Worm (Caenorhabditis elegans) whole organism, young adult: ENCODE data around the gene K07H8.2.

Experiments used
- Y67H2A.10 ChIP-seq: fragments of 200-800 bp; sonication (Bioruptor generic); conservative IDR thresholded peaks from 2 replicates; pipeline ENCODE4 v1.3.6; 2022; ENCODE audit warnings: missing genetic modification reagents, missing genetic modification characterization, missing compliant biosample characterization
- cebp-1 ChIP-seq, 2 experiments: fragments of 200-800 bp in 1 of 2; sonication (Bioruptor generic) in 1 of 2; sonication (generic microtip) in 1 of 2; IDR thresholded peaks in 1 of 2; optimal IDR thresholded peaks in 1 of 2; 2 replicates each; pipeline versions ENCODE4 v1.3.6 to Lab custom; 2017 to 2022; ENCODE audit warnings: missing compliant biosample characterization in 2 of 2, missing genetic modification characterization in 2 of 2, mild to moderate bottlenecking in 1 of 2, missing genetic modification reagents in 1 of 2, moderate library complexity in 1 of 2
- ceh-100 ChIP-seq: fragments of 200-800 bp; sonication (Bioruptor generic); IDR thresholded peaks from 2 replicates; pipeline ENCODE4 v1.3.6; 2022; ENCODE audit warnings: missing genetic modification reagents, missing genetic modification characterization, missing compliant biosample characterization
- dpff-1 ChIP-seq: sonication (generic microtip); optimal IDR thresholded peaks from 2 replicates; lab custom pipeline; 2017; ENCODE audit warnings: mild to moderate bottlenecking, missing genetic modification characterization, missing compliant biosample characterization
- dpl-1 ChIP-seq: fragments of 150-350 bp; optimal IDR thresholded peaks from 2 replicates; lab custom pipeline; 2014; ENCODE audit warnings: missing biosample characterization, missing genetic modification reagents, missing genetic modification characterization
- ztf-18 ChIP-seq: sonication (generic microtip); optimal IDR thresholded peaks from 2 replicates; lab custom pipeline; 2016; ENCODE audit warnings: missing genotype, mild to moderate bottlenecking, missing genetic modification characterization, missing compliant biosample characterization
- ztf-22 ChIP-seq: fragments of 200-800 bp; sonication (Bioruptor generic); optimal IDR thresholded peaks from 2 replicates; lab custom pipeline; 2018; ENCODE audit warnings: mild to moderate bottlenecking, missing genetic modification characterization, moderate library complexity, missing compliant biosample characterization
- ztf-28 ChIP-seq: fragments of 200-800 bp; sonication (Bioruptor generic); IDR thresholded peaks from 2 replicates; pipeline ENCODE4 v1.3.6; 2022; ENCODE audit warnings: missing genetic modification reagents, missing genetic modification characterization, missing compliant biosample characterization

ce11 chrIV:8275232-8275631 lies 16.1 kb upstream of the K07H8.2 start, which contains the start of gene K07H8.11:
- TF ChIP-seq dpl-1 (GFP tag; lab: Kevin White, UChicago) (no peak), cebp-1 (GFP tag; IDR thresholded peaks at IDR 0.05; lab: Robert Waterston, UW) (no peak), cebp-1 (tag; optimal IDR thresholded peaks at IDR 0.05; lab: Kevin White, UChicago) (no peak), ceh-100 (no peak), ztf-28 (GFP tag; lab: Robert Waterston, UW) (no peak), ztf-22 (GFP tag; lab: Kevin White, UChicago) (no peak), dpff-1 (tag; lab: Kevin White, UChicago) (no peak), ztf-18 (tag; lab: Kevin White, UChicago) (no peak), Y67H2A.10 (GFP tag; lab: Robert Waterston, UW) (no peak)
